Worm (Caenorhabditis elegans) whole organism, L4 larva: ENCODE data around the gene jhdm-1.

Experiments used
- D1046.2 ChIP-seq: fragments of 200-800 bp; sonication (Bioruptor generic); IDR thresholded peaks from 2 replicates; pipeline ENCODE4 v1.3.6; 2022; ENCODE audit warnings: missing genetic modification characterization, missing compliant biosample characterization
- F10B5.3 ChIP-seq: sonication (generic microtip); optimal IDR thresholded peaks from 2 replicates; lab custom pipeline; 2016; ENCODE audit warnings: mild to moderate bottlenecking, missing genetic modification characterization, missing compliant biosample characterization
- F26F4.8 ChIP-seq: fragments of 200-800 bp; sonication (Bioruptor generic); conservative IDR thresholded peaks from 2 replicates; pipeline ENCODE4 v1.3.6; 2022; ENCODE audit warnings: missing genetic modification characterization, missing compliant biosample characterization
- F37D6.2 ChIP-seq: sonication (generic microtip); optimal IDR thresholded peaks from 2 replicates; lab custom pipeline; 2016; ENCODE audit warnings: mild to moderate bottlenecking, missing genetic modification characterization, missing compliant biosample characterization
- F49E8.2 ChIP-seq: sonication (generic microtip); optimal IDR thresholded peaks from 2 replicates; lab custom pipeline; 2016; ENCODE audit warnings: missing compliant biosample characterization, mild to moderate bottlenecking, missing genetic modification characterization, borderline replicate concordance
- T26A8.4 ChIP-seq: fragments of 200-800 bp; sonication (Bioruptor generic); IDR thresholded peaks from 2 replicates; pipeline ENCODE4 v1.3.6; 2022; ENCODE audit warnings: missing genetic modification characterization, missing compliant biosample characterization
- Y5F2A.4 ChIP-seq: fragments of 200-800 bp; sonication (Bioruptor generic); optimal IDR thresholded peaks from 2 replicates; lab custom pipeline; 2018; ENCODE audit warnings: mild to moderate bottlenecking, missing genetic modification characterization, missing compliant biosample characterization
- Y75B8A.6 ChIP-seq: fragments of 200-800 bp; sonication (Bioruptor generic); IDR thresholded peaks from 2 replicates; pipeline ENCODE4 v1.3.6; 2022; ENCODE audit warnings: missing genetic modification reagents, missing genetic modification characterization, missing compliant biosample characterization
- ZK337.2 ChIP-seq: fragments of 200-800 bp; sonication (Bioruptor generic); IDR thresholded peaks from 2 replicates; pipeline ENCODE4 v1.3.6; 2022; ENCODE audit warnings: missing genetic modification reagents, missing genetic modification characterization, missing compliant biosample characterization
- ZK546.5 ChIP-seq, 2 experiments: sonication (generic microtip); optimal IDR thresholded peaks; 2 replicates each; lab custom pipeline; 2017; ENCODE audit warnings: missing biosample characterization in 2 of 2, missing genetic modification characterization in 2 of 2
- aha-1 ChIP-seq: fragments of 150-350 bp; peaks from one replicate; lab custom pipeline; 2014; ENCODE audit warnings: missing biosample characterization, missing genetic modification characterization
- arid-1 ChIP-seq: fragments of 200-800 bp; sonication (Bioruptor generic); conservative IDR thresholded peaks from 2 replicates; pipeline ENCODE4 v1.3.6; 2022; ENCODE audit warnings: missing genetic modification reagents, missing genetic modification characterization, missing compliant biosample characterization
- attf-4 ChIP-seq: sonication (generic microtip); optimal IDR thresholded peaks from 3 replicates; lab custom pipeline; 2017; ENCODE audit warnings: missing biosample characterization, missing genetic modification characterization
- ceh-28 ChIP-seq: fragments of 150-350 bp; optimal IDR thresholded peaks from 2 replicates; lab custom pipeline; 2014; ENCODE audit warnings: missing biosample characterization, missing genetic modification reagents, missing genetic modification characterization
- ceh-32 ChIP-seq: sonication (generic microtip); optimal IDR thresholded peaks from 2 replicates; lab custom pipeline; 2016; ENCODE audit warnings: mild to moderate bottlenecking, missing genetic modification characterization, missing compliant biosample characterization; ENCODE audit not compliant: poor library complexity
- ceh-44 ChIP-seq: fragments of 200-800 bp; sonication (Bioruptor generic); IDR thresholded peaks from 2 replicates; pipeline ENCODE4 v1.3.6; 2022; ENCODE audit warnings: missing genetic modification reagents, missing genetic modification characterization, missing compliant biosample characterization
- ceh-62 ChIP-seq: sonication (generic microtip); optimal IDR thresholded peaks from 2 replicates; lab custom pipeline; 2017; ENCODE audit warnings: missing biosample characterization, missing genetic modification characterization
- ceh-82 ChIP-seq: sonication (generic microtip); optimal IDR thresholded peaks from 2 replicates; lab custom pipeline; 2017; ENCODE audit warnings: missing biosample characterization, missing genetic modification characterization
- ctbp-1 ChIP-seq: fragments of 200-800 bp; sonication (Bioruptor generic); IDR thresholded peaks from 2 replicates; pipeline ENCODE4 v1.3.6; 2022; ENCODE audit warnings: missing genetic modification reagents, missing genetic modification characterization, missing compliant biosample characterization
- daf-19 ChIP-seq: fragments of 200-800 bp; sonication (Bioruptor generic); conservative IDR thresholded peaks from 2 replicates; pipeline ENCODE4 v1.3.6; 2022; ENCODE audit warnings: missing genetic modification characterization, missing compliant biosample characterization
- dmd-8 ChIP-seq: fragments of 200-800 bp; sonication (Bioruptor generic); IDR thresholded peaks from 2 replicates; pipeline ENCODE4 v1.3.6; 2022; ENCODE audit warnings: missing genetic modification characterization, missing compliant biosample characterization
- egl-43 ChIP-seq: fragments of 200-800 bp; sonication (Bioruptor generic); IDR thresholded peaks from 2 replicates; pipeline ENCODE4 v1.3.6; 2022; ENCODE audit warnings: missing genetic modification reagents, missing genetic modification characterization, missing compliant biosample characterization
- fkh-10 ChIP-seq: fragments of 150-350 bp; optimal IDR thresholded peaks from 2 replicates; lab custom pipeline; 2014; ENCODE audit warnings: missing biosample characterization, missing genetic modification reagents, missing genetic modification characterization
- fos-1 ChIP-seq: fragments of 150-350 bp; optimal IDR thresholded peaks from 2 replicates; lab custom pipeline; 2014; ENCODE audit warnings: missing biosample characterization, missing genetic modification characterization
- hif-1 ChIP-seq, 2 experiments: sonication (generic microtip); optimal IDR thresholded peaks; 2 replicates each; lab custom pipeline; 2016 to 2017; ENCODE audit warnings: missing compliant biosample characterization in 2 of 2, missing genetic modification characterization in 2 of 2, missing genetic modification reagents in 2 of 2, missing genotype in 2 of 2, mild to moderate bottlenecking in 1 of 2
- hmg-1.1 ChIP-seq: fragments of 200-800 bp; sonication (Bioruptor generic); IDR thresholded peaks from 2 replicates; pipeline ENCODE4 v1.3.6; 2022; ENCODE audit warnings: missing genetic modification reagents, missing genetic modification characterization, missing compliant biosample characterization
- jun-1 ChIP-seq: fragments of 150-350 bp; optimal IDR thresholded peaks from 2 replicates; lab custom pipeline; 2014; ENCODE audit warnings: missing biosample characterization, missing genetic modification reagents, missing genetic modification characterization
- lin-1 ChIP-seq: fragments of 200-800 bp; sonication (Bioruptor generic); IDR thresholded peaks from 2 replicates; pipeline ENCODE4 v1.3.6; 2022; ENCODE audit warnings: missing genetic modification reagents, missing genetic modification characterization, missing compliant biosample characterization
- lin-38 ChIP-seq: fragments of 200-800 bp; sonication (Bioruptor generic); IDR thresholded peaks from 2 replicates; pipeline ENCODE4 v1.3.6; 2022; ENCODE audit warnings: missing genetic modification reagents, missing genetic modification characterization, missing compliant biosample characterization
- lin-39 ChIP-seq: fragments of 150-350 bp; optimal IDR thresholded peaks from 2 replicates; lab custom pipeline; 2014; ENCODE audit warnings: missing biosample characterization, missing genetic modification reagents, missing genetic modification characterization
- lsy-2 ChIP-seq, 2 experiments: fragments of 150-350 bp in 1 of 2; sonication (generic microtip) in 1 of 2; optimal IDR thresholded peaks; 2 replicates each; lab custom pipeline; 2014 to 2017; ENCODE audit warnings: missing biosample characterization in 2 of 2, missing genetic modification characterization in 2 of 2
- madf-9 ChIP-seq: fragments of 200-800 bp; sonication (Bioruptor generic); conservative IDR thresholded peaks from 2 replicates; pipeline ENCODE4 v1.3.6; 2022; ENCODE audit warnings: missing genetic modification reagents, missing genetic modification characterization, missing compliant biosample characterization
- mep-1 ChIP-seq: fragments of 150-350 bp; sonication (generic microtip); optimal IDR thresholded peaks from 3 replicates; lab custom pipeline; 2014; ENCODE audit warnings: missing biosample characterization, missing genetic modification characterization
- nhr-10 ChIP-seq: fragments of 150-350 bp; optimal IDR thresholded peaks from 2 replicates; lab custom pipeline; 2014; ENCODE audit warnings: missing biosample characterization, missing genetic modification characterization
- nhr-102 ChIP-seq: sonication (generic microtip); optimal IDR thresholded peaks from 2 replicates; lab custom pipeline; 2016; ENCODE audit warnings: mild to moderate bottlenecking, missing genetic modification characterization, moderate library complexity, missing compliant biosample characterization
- nhr-237 ChIP-seq: sonication (generic microtip); optimal IDR thresholded peaks from 2 replicates; lab custom pipeline; 2017; ENCODE audit warnings: missing biosample characterization, missing genetic modification characterization
- nhr-48 ChIP-seq: sonication (generic microtip); optimal IDR thresholded peaks from 2 replicates; lab custom pipeline; 2016; ENCODE audit warnings: mild to moderate bottlenecking, missing genetic modification characterization, missing compliant biosample characterization
- pha-4 ChIP-seq, 2 experiments: fragments of 150-350 bp in 1 of 2; fragments of 200-800 bp in 1 of 2; sonication (Bioruptor generic) in 1 of 2; IDR thresholded peaks in 1 of 2; optimal IDR thresholded peaks in 1 of 2; 2 replicates each; pipeline versions ENCODE4 v1.3.6 to Lab custom; 2014 to 2022; ENCODE audit warnings: missing genetic modification characterization in 2 of 2, missing genetic modification reagents in 2 of 2, missing biosample characterization in 1 of 2, missing compliant biosample characterization in 1 of 2
- pqm-1 ChIP-seq: sonication (generic microtip); optimal IDR thresholded peaks from 2 replicates; lab custom pipeline; 2017; ENCODE audit warnings: missing biosample characterization, missing genetic modification characterization
- rbr-2 ChIP-seq: sonication (generic microtip); optimal IDR thresholded peaks from 2 replicates; lab custom pipeline; 2016; ENCODE audit warnings: missing genotype, missing genetic modification characterization, missing compliant biosample characterization
- saeg-2 ChIP-seq: fragments of 200-800 bp; sonication (Bioruptor generic); IDR thresholded peaks from 2 replicates; pipeline ENCODE4 v1.3.6; 2022; ENCODE audit warnings: missing genetic modification reagents, missing genetic modification characterization, missing compliant biosample characterization
- sdz-12 ChIP-seq: fragments of 200-800 bp; sonication (Bioruptor generic); optimal IDR thresholded peaks from 2 replicates; lab custom pipeline; 2018; ENCODE audit warnings: mild to moderate bottlenecking, missing genetic modification characterization, missing compliant biosample characterization
- set-16 ChIP-seq: fragments of 200-800 bp; sonication (Bioruptor generic); IDR thresholded peaks from 2 replicates; pipeline ENCODE4 v1.3.6; 2022; ENCODE audit warnings: missing genetic modification reagents, missing genetic modification characterization, missing compliant biosample characterization
- skn-1 ChIP-seq: fragments of 150-350 bp; optimal IDR thresholded peaks from 2 replicates; lab custom pipeline; 2014; ENCODE audit warnings: missing biosample characterization, missing genetic modification characterization
- snpc-1.2 ChIP-seq: fragments of 200-800 bp; sonication (Bioruptor generic); IDR thresholded peaks from 2 replicates; pipeline ENCODE4 v1.3.6; 2022; ENCODE audit warnings: missing genetic modification reagents, missing genetic modification characterization, missing compliant biosample characterization
- snpc-4 ChIP-seq: fragments of 150-350 bp; optimal IDR thresholded peaks from 2 replicates; lab custom pipeline; 2014; ENCODE audit warnings: missing biosample characterization, missing genetic modification characterization
- tra-1 ChIP-seq: fragments of 200-800 bp; sonication (Bioruptor generic); IDR thresholded peaks from 2 replicates; pipeline ENCODE4 v1.3.6; 2022; ENCODE audit warnings: missing genetic modification reagents, missing genetic modification characterization, missing compliant biosample characterization
- unc-39 ChIP-seq: sonication (generic microtip); optimal IDR thresholded peaks from 2 replicates; lab custom pipeline; 2017; ENCODE audit warnings: missing biosample characterization, missing genetic modification characterization
- vab-7 ChIP-seq: fragments of 200-800 bp; sonication (Bioruptor generic); IDR thresholded peaks from 2 replicates; pipeline ENCODE4 v1.3.6; 2022; ENCODE audit warnings: missing genetic modification reagents, missing genetic modification characterization, missing compliant biosample characterization
- ztf-7 ChIP-seq: fragments of 150-350 bp; optimal IDR thresholded peaks from 2 replicates; lab custom pipeline; 2014; ENCODE audit warnings: missing biosample characterization, missing genetic modification characterization

jhdm-1 gene

DNA sequence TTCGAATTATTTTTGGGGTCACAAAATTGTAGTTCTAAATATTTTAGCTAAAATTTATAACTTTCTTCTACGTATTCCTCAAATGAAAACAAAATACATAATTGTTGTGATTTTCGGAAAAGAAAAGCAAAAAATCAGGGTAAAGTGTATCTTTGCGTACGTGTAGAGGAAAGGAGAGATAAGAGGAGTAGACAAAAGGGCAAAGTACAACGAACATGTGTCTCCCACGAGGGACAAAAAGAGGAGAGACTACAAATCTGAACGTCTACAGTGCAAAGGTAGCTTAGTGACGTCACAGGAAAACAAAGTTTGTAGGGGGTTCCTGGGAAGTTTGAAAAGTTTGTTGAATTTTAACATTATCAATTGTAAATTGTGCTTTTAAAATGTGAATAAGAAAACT lies 6.8 kb upstream of the jhdm-1 start (continued):
- TF ChIP-seq ztf-7 (tag; lab: Kevin White, UChicago): no peak
- TF ChIP-seq ZK337.2 (GFP tag; lab: Robert Waterston, UW): no peak
- no peak for TF ChIP-seq vab-7 (GFP tag; lab: Robert Waterston, UW)
- no peak for TF ChIP-seq Y75B8A.6 (GFP tag; lab: Robert Waterston, UW)
- no peak for TF ChIP-seq egl-43 (GFP tag; lab: Robert Waterston, UW)
- TF ChIP-seq attf-4 (tag; lab: Kevin White, UChicago): no peak
- peak; percentile 50 for TF ChIP-seq lin-38 (GFP tag; lab: Robert Waterston, UW)
- TF ChIP-seq ctbp-1 (GFP tag; lab: Robert Waterston, UW): no peak
- no peak for TF ChIP-seq F49E8.2 (tag; lab: Kevin White, UChicago)
- peak; percentile 36 for TF ChIP-seq jun-1 (tag; lab: Kevin White, UChicago)
- no peak for TF ChIP-seq unc-39 (tag; lab: Kevin White, UChicago)
- TF ChIP-seq hif-1 (tag; optimal IDR thresholded peaks at IDR 0.05; lab: Kevin White, UChicago): peak; percentile 6 to 63
- TF ChIP-seq mep-1 (tag; lab: Kevin White, UChicago): peak; percentile 61
- no peak for TF ChIP-seq ceh-62 (tag; lab: Kevin White, UChicago)
- 0 out of 2 replicates have a peak, but pooled peaks have one; percentile 26 for TF ChIP-seq T26A8.4
- TF ChIP-seq nhr-237: no peak
- no peak for TF ChIP-seq rbr-2 (tag; lab: Kevin White, UChicago)
- TF ChIP-seq nhr-10: peak; percentile 22
- no peak for TF ChIP-seq ceh-32 (tag; lab: Kevin White, UChicago)
- no peak for TF ChIP-seq fkh-10 (GFP tag; lab: Kevin White, UChicago)
- no peak for TF ChIP-seq ceh-28
- TF ChIP-seq daf-19 (GFP tag; lab: Robert Waterston, UW): no peak
- TF ChIP-seq dmd-8 (GFP tag; lab: Robert Waterston, UW): no peak
- no peak for TF ChIP-seq snpc-4
- no peak for TF ChIP-seq F10B5.3 (tag; lab: Kevin White, UChicago)
- TF ChIP-seq F37D6.2 (tag; lab: Kevin White, UChicago): no peak
- no peak for TF ChIP-seq ceh-44
- no peak for TF ChIP-seq set-16 (GFP tag; lab: Robert Waterston, UW)
- peak in 1 of 2 experiments; percentile 73 for TF ChIP-seq lsy-2 (tag; optimal IDR thresholded peaks at IDR 0.05; lab: Kevin White, UChicago)
- TF ChIP-seq fos-1 (tag; lab: Kevin White, UChicago): no peak

ce11 chrIII:6449854-6450253 lies 4.4 kb upstream of the jhdm-1 start:
- TF ChIP-seq lin-39 (no peak), F26F4.8 (no peak), Y5F2A.4 (GFP tag; lab: Kevin White, UChicago) (no peak), aha-1 (tag; lab: Kevin White, UChicago) (peak; percentile 96), ceh-44 (no peak), lin-1 (no peak), nhr-102 (peak; percentile 4)

- TF ChIP-seq saeg-2 (GFP tag; lab: Robert Waterston, UW) (no peak), sdz-12 (no peak), jun-1 (tag; lab: Kevin White, UChicago) (no peak), nhr-48 (no peak), tra-1 (GFP tag; lab: Robert Waterston, UW) (no peak), nhr-10 (no peak), pqm-1 (tag; lab: Kevin White, UChicago) (no peak), lsy-2 (tag; optimal IDR thresholded peaks at IDR 0.05; lab: Kevin White, UChicago) (no peak), D1046.2 (GFP tag; lab: Robert Waterston, UW) (no peak), ceh-82 (tag; lab: Kevin White, UChicago) (no peak), attf-4 (tag; lab: Kevin White, UChicago) (no peak), arid-1 (GFP tag; lab: Robert Waterston, UW) (no peak), rbr-2 (tag; lab: Kevin White, UChicago) (no peak), madf-9 (GFP tag; lab: Robert Waterston, UW) (no peak), skn-1 (tag; lab: Kevin White, UChicago) (no peak), snpc-1.2 (GFP tag; lab: Robert Waterston, UW) (no peak), ZK546.5 (tag; optimal IDR thresholded peaks at IDR 0.05; lab: Kevin White, UChicago) (no peak), hmg-1.1 (GFP tag; lab: Robert Waterston, UW) (no peak), pha-4 (GFP tag; IDR thresholded peaks at IDR 0.05; lab: Robert Waterston, UW) (no peak), pha-4 (tag; optimal IDR thresholded peaks at IDR 0.05; lab: Kevin White, UChicago) (no peak)
Measured at ce11 chrIII:6450596-6450995, 3.7 kb upstream of the jhdm-1 start, which contains the start of gene T26A5.6. TSS of gene T26A5.6 (minus strand) at chrIII:6450696.
